Worm (Caenorhabditis elegans): ENCODE data around the gene sri-32.

- TF ChIP-seq nhr-76 (tag; optimal IDR thresholded peaks at IDR 0.05): no peak
- no peak for TF ChIP-seq snpc-1.2 (GFP tag; IDR thresholded peaks at IDR 0.05)
- TF ChIP-seq unc-62 (GFP tag; optimal IDR thresholded peaks at IDR 0.05 in 1 of 2): no peak
- TF ChIP-seq unc-62 (tag; optimal IDR thresholded peaks at IDR 0.05): no peak
- no peak for TF ChIP-seq lin-13 (GFP tag; optimal IDR thresholded peaks at IDR 0.05)
- no peak for TF ChIP-seq nhr-77 (tag; optimal IDR thresholded peaks at IDR 0.05)
These were observed 2.7 kb downstream of the sri-32 start, which contains the start of the genes T10D4.14 and T10D4.19 for ce11 chrII:3151615-3152014.

Data from whole organism, L4 larva.